Fruit fly (Drosophila melanogaster): Measurements from ENCODE around the gene Saysd1.

Saysd1 gene

dm6 chr3R:25215123-25215522, at the start of gene Saysd1:
TSS of gene Saysd1 (minus strand) at chr3R:25215188.
- TF ChIP-seq Myc (optimal IDR thresholded peaks at IDR 0.05) = no peak
- no peak for TF ChIP-seq Sin3A (optimal IDR thresholded peaks at IDR 0.05)
- TF ChIP-seq psq (optimal IDR thresholded peaks at IDR 0.05) = no peak
- TF ChIP-seq ttk (optimal IDR thresholded peaks at IDR 0.05) = no peak
- no peak for TF ChIP-seq h (optimal IDR thresholded peaks at IDR 0.05)
- TF ChIP-seq insv (optimal IDR thresholded peaks at IDR 0.05) = no peak

- TF ChIP-seq Myc (optimal IDR thresholded peaks at IDR 0.05) = no peak
- no peak for TF ChIP-seq psq (optimal IDR thresholded peaks at IDR 0.05)
- TF ChIP-seq Sin3A (optimal IDR thresholded peaks at IDR 0.05) = no peak
- TF ChIP-seq ttk (optimal IDR thresholded peaks at IDR 0.05) = no peak
- TF ChIP-seq insv (optimal IDR thresholded peaks at IDR 0.05) = no peak
- TF ChIP-seq h (optimal IDR thresholded peaks at IDR 0.05) = no peak
These were observed 47.4 kb upstream of the Saysd1 start, which contains the start of the genes Kdsr and CG11858 for dm6 chr3R:25262322-25262761. TSS of gene Kdsr (minus strand) at chr3R:25262498. TSS of gene CG11858 (plus strand) at chr3R:25262741.

dm6 chr3R:25260670-25261069, 45.7 kb upstream of the Saysd1 start:
- TF ChIP-seq h (optimal IDR thresholded peaks at IDR 0.05) (no peak), Sin3A (optimal IDR thresholded peaks at IDR 0.05) (no peak), insv (optimal IDR thresholded peaks at IDR 0.05) (no peak), Myc (optimal IDR thresholded peaks at IDR 0.05) (no peak), psq (optimal IDR thresholded peaks at IDR 0.05) (no peak), ttk (optimal IDR thresholded peaks at IDR 0.05) (no peak)

dm6 chr3R:25258628-25259240, 43.7 kb upstream of the Saysd1 start, which contains the start of gene CG11857:
TSS of gene CG11857 (plus strand) at chr3R:25258898.
- TF ChIP-seq insv (optimal IDR thresholded peaks at IDR 0.05) (no peak), psq (optimal IDR thresholded peaks at IDR 0.05) (no peak), ttk (optimal IDR thresholded peaks at IDR 0.05) (no peak), h (optimal IDR thresholded peaks at IDR 0.05) (no peak), Myc (optimal IDR thresholded peaks at IDR 0.05) (no peak), Sin3A (optimal IDR thresholded peaks at IDR 0.05) (no peak)

- TF ChIP-seq h (optimal IDR thresholded peaks at IDR 0.05) (no peak), Sin3A (optimal IDR thresholded peaks at IDR 0.05) (no peak), ttk (optimal IDR thresholded peaks at IDR 0.05) (no peak), psq (optimal IDR thresholded peaks at IDR 0.05) (no peak)
These were observed 34.5 kb upstream of the Saysd1 start, which contains the start of gene Nup358 for dm6 chr3R:25249145-25250141. TSS of gene Nup358 (plus strand) at chr3R:25249348.

dm6 chr3R:25247379-25247869, 32.4 kb upstream of the Saysd1 start, which contains the start of the genes RpS27 and Nup37:
TSS of gene RpS27 (minus strand) at chr3R:25247514.
TSS of gene Nup37 (plus strand) at chr3R:25247658.
- TF ChIP-seq ttk (optimal IDR thresholded peaks at IDR 0.05) (no peak), Myc (optimal IDR thresholded peaks at IDR 0.05) (no peak), insv (optimal IDR thresholded peaks at IDR 0.05) (no peak), Sin3A (optimal IDR thresholded peaks at IDR 0.05) (no peak), psq (optimal IDR thresholded peaks at IDR 0.05) (no peak), h (optimal IDR thresholded peaks at IDR 0.05) (no peak)

dm6 chr3R:25245052-25245813, 30.2 kb upstream of the Saysd1 start, which contains the start of gene bam:
TSS of gene bam (minus strand) at chr3R:25245109.
- TF ChIP-seq psq (optimal IDR thresholded peaks at IDR 0.05) (no peak), Myc (optimal IDR thresholded peaks at IDR 0.05) (no peak), h (optimal IDR thresholded peaks at IDR 0.05) (no peak), Sin3A (optimal IDR thresholded peaks at IDR 0.05) (no peak), insv (optimal IDR thresholded peaks at IDR 0.05) (no peak), ttk (optimal IDR thresholded peaks at IDR 0.05) (no peak)

dm6 chr3R:25241507-25242070, 26.6 kb upstream of the Saysd1 start, which contains the start of gene CG11854:
TSS of gene CG11854 (plus strand) at chr3R:25242020.
- TF ChIP-seq Sin3A (optimal IDR thresholded peaks at IDR 0.05) = no peak
- TF ChIP-seq insv (optimal IDR thresholded peaks at IDR 0.05) = no peak
- no peak for TF ChIP-seq Myc (optimal IDR thresholded peaks at IDR 0.05)
- no peak for TF ChIP-seq psq (optimal IDR thresholded peaks at IDR 0.05)
- no peak for TF ChIP-seq h (optimal IDR thresholded peaks at IDR 0.05)
- TF ChIP-seq ttk (optimal IDR thresholded peaks at IDR 0.05) = no peak

dm6 chr3R:25239880-25240279, 24.9 kb upstream of the Saysd1 start, which contains the start of gene to:
TSS of gene to (plus strand) at chr3R:25240180.
- no peak for TF ChIP-seq psq (optimal IDR thresholded peaks at IDR 0.05)
- TF ChIP-seq Myc (optimal IDR thresholded peaks at IDR 0.05) = no peak
- TF ChIP-seq insv (optimal IDR thresholded peaks at IDR 0.05) = no peak
- no peak for TF ChIP-seq h (optimal IDR thresholded peaks at IDR 0.05)
- TF ChIP-seq ttk (optimal IDR thresholded peaks at IDR 0.05) = no peak
- TF ChIP-seq Sin3A (optimal IDR thresholded peaks at IDR 0.05) = no peak

- TF ChIP-seq psq (optimal IDR thresholded peaks at IDR 0.05) = no peak
- no peak for TF ChIP-seq Sin3A (optimal IDR thresholded peaks at IDR 0.05)
- no peak for TF ChIP-seq insv (optimal IDR thresholded peaks at IDR 0.05)
- TF ChIP-seq ttk (optimal IDR thresholded peaks at IDR 0.05) = no peak
- no peak for TF ChIP-seq h (optimal IDR thresholded peaks at IDR 0.05)
- TF ChIP-seq Myc (optimal IDR thresholded peaks at IDR 0.05) = no peak
These were observed 24.0 kb upstream of the Saysd1 start for dm6 chr3R:25238771-25239700.

Data from Kc167 (cell line).